Fruit fly (Drosophila melanogaster) whole organism, embryonic: ENCODE results near the gene CG17239.

Experiments used
- B-H2 ChIP-seq: fragments of 200-800 bp; sonication (Bioruptor generic); optimal IDR thresholded peaks from 2 replicates; lab custom pipeline; 2018; ENCODE audit warnings: missing biosample characterization, mild to moderate bottlenecking, missing genetic modification characterization
- BEAF-32 ChIP-seq: fragments of 200-800 bp; sonication (Bioruptor generic); optimal IDR thresholded peaks from 3 replicates; lab custom pipeline; 2017; ENCODE audit warnings: missing biosample characterization, missing genetic modification characterization, mild to moderate bottlenecking, moderate library complexity, missing genetic modification reagents
- Bgb ChIP-seq: fragments of 200-800 bp; sonication (Bioruptor generic); IDR thresholded peaks from 2 replicates; pipeline ENCODE4 v1.3.6; 2022; ENCODE audit warnings: missing biosample characterization, missing genetic modification characterization; ENCODE audit not compliant: partially characterized antibody
- CG10267 ChIP-seq: fragments of 200-800 bp; sonication (Bioruptor generic); optimal IDR thresholded peaks from 2 replicates; lab custom pipeline; 2018; ENCODE audit warnings: missing biosample characterization, mild to moderate bottlenecking, missing genetic modification characterization, moderate library complexity
- CG11560 ChIP-seq: fragments of 200-800 bp; sonication (Bioruptor generic); IDR thresholded peaks from 3 replicates; pipeline ENCODE4 v1.3.6; 2022; ENCODE audit warnings: missing biosample characterization, missing genetic modification characterization
- CG13287 ChIP-seq: fragments of 200-800 bp; sonication (Bioruptor generic); IDR thresholded peaks from 2 replicates; pipeline ENCODE4 v1.3.6; 2022; ENCODE audit warnings: missing biosample characterization, missing genetic modification characterization; ENCODE audit not compliant: partially characterized antibody
- CG13894 ChIP-seq: fragments of 200-800 bp; sonication (Bioruptor generic); optimal IDR thresholded peaks from 3 replicates; lab custom pipeline; 2018; ENCODE audit warnings: missing biosample characterization, mild to moderate bottlenecking, missing genetic modification characterization, moderate library complexity
- CG15073 ChIP-seq: fragments of 200-800 bp; sonication (Bioruptor generic); optimal IDR thresholded peaks from 2 replicates; lab custom pipeline; 2016; ENCODE audit warnings: missing biosample characterization, missing genetic modification characterization
- CG15696 ChIP-seq: fragments of 200-800 bp; sonication (Bioruptor generic); optimal IDR thresholded peaks from 2 replicates; lab custom pipeline; 2019; ENCODE audit warnings: missing biosample characterization, mild to moderate bottlenecking, missing genetic modification characterization, moderate library complexity
- CG17361 ChIP-seq: fragments of 200-800 bp; sonication (Bioruptor generic); IDR thresholded peaks from 3 replicates; pipeline ENCODE4 v1.3.6; 2022; ENCODE audit warnings: missing biosample characterization, missing genetic modification characterization
- CG18619 ChIP-seq: fragments of 200-800 bp; sonication (Bioruptor generic); optimal IDR thresholded peaks from 3 replicates; lab custom pipeline; 2017; ENCODE audit warnings: missing biosample characterization, mild to moderate bottlenecking, missing genetic modification characterization
- CG34422 ChIP-seq: fragments of 200-800 bp; sonication (Bioruptor generic); IDR thresholded peaks from 3 replicates; pipeline ENCODE4 v1.3.6; 2022; ENCODE audit warnings: missing biosample characterization, missing genetic modification characterization
- CG4360 ChIP-seq: fragments of 200-800 bp; sonication (Bioruptor generic); IDR thresholded peaks from 2 replicates; pipeline ENCODE4 v1.3.6; 2022; ENCODE audit warnings: missing biosample characterization, missing genetic modification characterization
- CG6689 ChIP-seq: fragments of 200-800 bp; sonication (Bioruptor generic); IDR thresholded peaks from 2 replicates; pipeline ENCODE4 v1.3.6; 2022; ENCODE audit warnings: missing biosample characterization, missing genetic modification characterization
- CG8478 ChIP-seq: fragments of >200 bp; optimal IDR thresholded peaks from 2 replicates; lab custom pipeline; 2018
- CG8924 ChIP-seq: fragments of 200-800 bp; optimal IDR thresholded peaks from 3 replicates; lab custom pipeline; 2019; ENCODE audit warnings: missing biosample characterization, mild to moderate bottlenecking, missing genetic modification characterization, moderate library complexity
- CHES-1-like ChIP-seq: fragments of 200-800 bp; sonication (Bioruptor generic); optimal IDR thresholded peaks from 2 replicates; lab custom pipeline; 2016; ENCODE audit warnings: missing biosample characterization, missing genetic modification characterization
- Dp ChIP-seq: fragments of 200-800 bp; sonication (Bioruptor generic); optimal IDR thresholded peaks from 2 replicates; lab custom pipeline; 2018; ENCODE audit warnings: missing biosample characterization, mild to moderate bottlenecking, missing genetic modification characterization, moderate library complexity
- Elba2 ChIP-seq: fragments of 200-800 bp; sonication (Bioruptor generic); optimal IDR thresholded peaks from 3 replicates; lab custom pipeline; 2016; ENCODE audit warnings: missing biosample characterization, missing genetic modification characterization
- Ets97D ChIP-seq: fragments of 200-800 bp; sonication (Bioruptor generic); optimal IDR thresholded peaks from 3 replicates; lab custom pipeline; 2016; ENCODE audit warnings: missing biosample characterization, missing genetic modification characterization
- Fer3 ChIP-seq: fragments of 200-800 bp; sonication (Bioruptor generic); optimal IDR thresholded peaks from 2 replicates; lab custom pipeline; 2018; ENCODE audit warnings: missing biosample characterization, mild to moderate bottlenecking, missing genetic modification characterization, moderate library complexity
- HLH4C ChIP-seq: fragments of 200-800 bp; sonication (Bioruptor generic); IDR thresholded peaks from 3 replicates; pipeline ENCODE4 v1.3.6; 2022; ENCODE audit warnings: missing biosample characterization, missing genetic modification characterization; ENCODE audit not compliant: partially characterized antibody
- Hr78 ChIP-seq, 2 experiments: fragments of 200-800 bp in 1 of 2; fragments of >200 bp in 1 of 2; sonication (Bioruptor generic) in 1 of 2; optimal IDR thresholded peaks; 2 replicates each; lab custom pipeline; 2017 to 2019; ENCODE audit warnings: missing biosample characterization in 2 of 2, missing genetic modification characterization in 2 of 2, mild to moderate bottlenecking in 1 of 2, moderate library complexity in 1 of 2
- MBD-R2 ChIP-seq: fragments of 200-800 bp; sonication (Bioruptor generic); IDR thresholded peaks from 2 replicates; pipeline ENCODE4 v1.3.6; 2022; ENCODE audit warnings: missing biosample characterization, missing genetic modification characterization
- MESR4 ChIP-seq: fragments of 200-800 bp; sonication (Bioruptor generic); optimal IDR thresholded peaks from 2 replicates; lab custom pipeline; 2018; ENCODE audit warnings: missing biosample characterization, mild to moderate bottlenecking, missing genetic modification characterization, moderate library complexity
- Max ChIP-seq: fragments of 200-800 bp; sonication (Bioruptor generic); optimal IDR thresholded peaks from 2 replicates; lab custom pipeline; 2016; ENCODE audit warnings: missing biosample characterization, mild to moderate bottlenecking, missing genetic modification characterization
- Med ChIP-seq: fragments of 200-800 bp; sonication (Bioruptor generic); peaks from one replicate; lab custom pipeline; 2016; ENCODE audit warnings: missing biosample characterization, missing genetic modification characterization, mild to moderate bottlenecking, inconsistent platforms, moderate library complexity
- Sin3A ChIP-seq: fragments of >200 bp; optimal IDR thresholded peaks from 2 replicates; lab custom pipeline; 2018
- Xbp1 ChIP-seq: fragments of 200-800 bp; sonication (Bioruptor generic); optimal IDR thresholded peaks from 3 replicates; lab custom pipeline; 2016; ENCODE audit warnings: missing biosample characterization, mild to moderate bottlenecking, missing genetic modification characterization
- YL-1 ChIP-seq: fragments of 200-800 bp; sonication (Bioruptor generic); optimal IDR thresholded peaks from 3 replicates; lab custom pipeline; 2017; ENCODE audit warnings: missing biosample characterization, mild to moderate bottlenecking, missing genetic modification characterization
- ato ChIP-seq: fragments of 200-800 bp; sonication (Bioruptor generic); IDR thresholded peaks from 2 replicates; pipeline ENCODE4 v1.3.6; 2022; ENCODE audit warnings: missing biosample characterization, missing genetic modification characterization; ENCODE audit not compliant: partially characterized antibody
- chinmo ChIP-seq: fragments of 200-800 bp; sonication (Bioruptor generic); IDR thresholded peaks from 4 replicates; pipeline ENCODE4 v1.3.6; 2022; ENCODE audit warnings: missing biosample characterization, missing genetic modification characterization; ENCODE audit not compliant: partially characterized antibody
- chm ChIP-seq: fragments of 200-800 bp; sonication (Bioruptor generic); IDR thresholded peaks from 2 replicates; pipeline ENCODE4 v1.3.6; 2022; ENCODE audit warnings: missing biosample characterization, missing genetic modification characterization
- dm ChIP-seq: fragments of 200-800 bp; sonication (Bioruptor generic); optimal IDR thresholded peaks from 3 replicates; lab custom pipeline; 2016; ENCODE audit warnings: missing biosample characterization, missing genetic modification characterization
- exex ChIP-seq: fragments of 200-800 bp; sonication (Bioruptor generic); optimal IDR thresholded peaks from 4 replicates; lab custom pipeline; 2018; ENCODE audit warnings: missing biosample characterization, mild to moderate bottlenecking, missing genetic modification characterization, moderate library complexity
- gce ChIP-seq: fragments of 200-800 bp; sonication (Bioruptor generic); IDR thresholded peaks from 3 replicates; pipeline ENCODE4 v1.3.6; 2022; ENCODE audit warnings: missing biosample characterization, missing genetic modification characterization
- gfzf ChIP-seq: fragments of 200-800 bp; sonication (Bioruptor generic); optimal IDR thresholded peaks from 2 replicates; lab custom pipeline; 2016; ENCODE audit warnings: missing biosample characterization, mild to moderate bottlenecking, missing genetic modification characterization, moderate library complexity
- grau ChIP-seq: fragments of 200-800 bp; optimal IDR thresholded peaks from 3 replicates; lab custom pipeline; 2019; ENCODE audit warnings: missing biosample characterization, mild to moderate bottlenecking, missing genetic modification characterization, moderate library complexity
- gro ChIP-seq: fragments of 200-800 bp; sonication (Bioruptor generic); optimal IDR thresholded peaks from 2 replicates; lab custom pipeline; 2016; ENCODE audit warnings: missing biosample characterization, missing genetic modification characterization
- hbn ChIP-seq: fragments of 200-800 bp; sonication (Bioruptor generic); IDR thresholded peaks from 2 replicates; pipeline ENCODE4 v1.3.6; 2022; ENCODE audit warnings: missing biosample characterization, missing genetic modification characterization; ENCODE audit not compliant: partially characterized antibody
- lbe ChIP-seq: fragments of 200-800 bp; sonication (Bioruptor generic); optimal IDR thresholded peaks from 2 replicates; lab custom pipeline; 2016; ENCODE audit warnings: missing biosample characterization, mild to moderate bottlenecking, missing genetic modification characterization
- nerfin-1 ChIP-seq: fragments of 200-800 bp; sonication (Bioruptor generic); optimal IDR thresholded peaks from 3 replicates; lab custom pipeline; 2019; ENCODE audit warnings: missing biosample characterization, mild to moderate bottlenecking, missing genetic modification characterization, moderate library complexity
- pzg ChIP-seq: fragments of 200-800 bp; sonication (Bioruptor generic); optimal IDR thresholded peaks from 3 replicates; lab custom pipeline; 2018; ENCODE audit warnings: missing biosample characterization, mild to moderate bottlenecking, missing genetic modification characterization, moderate library complexity
- salm ChIP-seq: fragments of 200-800 bp; sonication (Bioruptor generic); optimal IDR thresholded peaks from 2 replicates; lab custom pipeline; 2018; ENCODE audit warnings: missing biosample characterization, mild to moderate bottlenecking, missing genetic modification characterization
- sd ChIP-seq: fragments of 200-800 bp; sonication (Bioruptor generic); optimal IDR thresholded peaks from 3 replicates; lab custom pipeline; 2018; ENCODE audit warnings: missing biosample characterization, mild to moderate bottlenecking, missing genetic modification characterization, moderate library complexity
- sens-2 ChIP-seq: fragments of 200-800 bp; sonication (Bioruptor generic); IDR thresholded peaks from 2 replicates; pipeline ENCODE4 v1.3.6; 2022; ENCODE audit warnings: missing biosample characterization, missing genetic modification characterization
- sqz ChIP-seq: fragments of 200-800 bp; sonication (Bioruptor generic); optimal IDR thresholded peaks from 3 replicates; lab custom pipeline; 2018; ENCODE audit warnings: missing biosample characterization, mild to moderate bottlenecking, missing genetic modification characterization
- trem ChIP-seq: fragments of 200-800 bp; optimal IDR thresholded peaks from 3 replicates; lab custom pipeline; 2019; ENCODE audit warnings: missing biosample characterization, mild to moderate bottlenecking, missing genetic modification characterization, moderate library complexity

The CG17239 gene

dm6 chr2L:2220573-2221332 is 31.4 kb downstream of the CG17239 start, which contains the start of gene papi (continued):
- TF ChIP-seq CG15073 (GFP tag; lab: Kevin White, UChicago) (no peak), B-H2 (peak; percentile 53), CG6689 (GFP tag; lab: Robert Waterston, UW) (no peak), Ets97D (GFP tag; lab: Kevin White, UChicago) (peak; percentile 31), MESR4 (GFP tag; lab: Kevin White, UChicago) (peak; percentile 62), gce (GFP tag; lab: Robert Waterston, UW) (no peak), MBD-R2 (GFP tag; lab: Robert Waterston, UW) (peak; percentile 39), BEAF-32 (peak; percentile 20), sens-2 (GFP tag; lab: Robert Waterston, UW) (no peak), sqz (GFP tag; lab: Kevin White, UChicago) (peak; percentile 66), Hr78 (GFP tag; optimal IDR thresholded peaks at IDR 0.05; lab: Kevin White, UChicago) (peak in 1 of 2 experiments; percentile 90), Max (GFP tag; lab: Kevin White, UChicago) (peak; percentile 69), nerfin-1 (tag; lab: Kevin White, UChicago) (peak; percentile 90), dm (peak; percentile 67), CG15696 (tag; lab: Kevin White, UChicago) (no peak), lbe (peak; percentile 31), CG17361 (GFP tag; lab: Robert Waterston, UW) (no peak), exex (tag; lab: Kevin White, UChicago) (peak; percentile 57), Fer3 (tag; lab: Kevin White, UChicago) (no peak), Bgb (GFP tag; lab: Robert Waterston, UW) (no peak), Med (peak; percentile 36), pzg (GFP tag; lab: Kevin White, UChicago) (peak; percentile 67), CG34422 (GFP tag; lab: Robert Waterston, UW) (peak; percentile 61; the same call in 2 of the 3 replicates), Xbp1 (GFP tag; lab: Kevin White, UChicago) (peak; percentile 9), hbn (no peak), Sin3A (lab: Kevin White, UChicago) (peak; percentile 22), sd (tag; lab: Kevin White, UChicago) (peak; percentile 75), CG13894 (tag; lab: Kevin White, UChicago) (peak; percentile 21), HLH4C (0 out of 3 replicates have a peak, but pooled peaks have one; percentile 13), gro (peak; percentile 31), CG8924 (tag; lab: Kevin White, UChicago) (peak; percentile 48), ato (GFP tag; lab: Robert Waterston, UW) (no peak), Dp (GFP tag; lab: Kevin White, UChicago) (peak; percentile 27), CHES-1-like (peak; percentile 27), grau (peak; percentile 3), CG4360 (GFP tag; lab: Robert Waterston, UW) (0 out of 2 replicates have a peak, but pooled peaks have one; percentile 38), Elba2 (GFP tag; lab: Kevin White, UChicago) (peak; percentile 78), salm (peak; percentile 6), CG13287 (GFP tag; lab: Robert Waterston, UW) (0 out of 2 replicates have a peak, but pooled peaks have one; percentile 15), CG18619 (GFP tag; lab: Kevin White, UChicago) (no peak), CG8478 (lab: Kevin White, UChicago) (no peak), CG10267 (tag; lab: Kevin White, UChicago) (peak; percentile 91), chinmo (0 out of 4 replicates have a peak, but pooled peaks have one; percentile 58), YL-1 (GFP tag; lab: Kevin White, UChicago) (peak; percentile 71), trem (tag; lab: Kevin White, UChicago) (peak; percentile 52), gfzf (peak; percentile 82), CG11560 (tag; lab: Robert Waterston, UW) (no peak), chm (GFP tag; lab: Robert Waterston, UW) (no peak)
